Fruit fly (Drosophila melanogaster): ENCODE data around the gene CG7115.
A peak's percentile ranks its signal among the peaks of the same experiment; 100 is the strongest.

Gene CG7115

DNA sequence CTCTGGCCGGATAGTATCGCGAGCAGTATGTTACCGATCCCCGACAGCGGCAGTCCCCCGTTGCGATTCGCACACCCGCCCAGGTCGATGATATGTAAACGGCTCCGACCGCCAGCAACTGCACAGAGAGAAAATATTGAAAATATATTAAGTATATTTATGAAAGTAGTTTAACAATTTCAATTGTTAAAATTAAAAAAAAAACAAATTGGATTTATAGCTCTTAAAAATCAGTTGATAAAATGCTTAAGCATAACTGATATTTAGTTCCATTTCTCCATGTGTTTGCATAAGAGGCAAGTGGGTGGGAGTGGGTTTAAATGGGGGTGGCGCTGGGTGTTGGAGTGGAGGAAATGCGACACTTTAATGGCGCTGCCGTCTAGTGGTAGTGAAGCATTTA lies 28.5 kb downstream of the CG7115 start (continued):
- no peak for TF ChIP-seq ems (GFP tag; optimal IDR thresholded peaks at IDR 0.05)
- no peak for TF ChIP-seq CG5245 (GFP tag; optimal IDR thresholded peaks at IDR 0.05)
- TF ChIP-seq Oaz (GFP tag; IDR thresholded peaks at IDR 0.05): no peak
- no peak for TF ChIP-seq CG8089 (GFP tag; optimal IDR thresholded peaks at IDR 0.05)
- TF ChIP-seq jing (GFP tag; optimal IDR thresholded peaks at IDR 0.05): no peak
- no peak for TF ChIP-seq CG8765 (GFP tag; IDR thresholded peaks at IDR 0.05)
- no peak for TF ChIP-seq Bdp1 (GFP tag; optimal IDR thresholded peaks at IDR 0.05)
- peak; percentile 42 for TF ChIP-seq Ptx1 (GFP tag; IDR thresholded peaks at IDR 0.05)
- TF ChIP-seq CG1529 (GFP tag; optimal IDR thresholded peaks at IDR 0.05): no peak
- no peak for TF ChIP-seq sima (GFP tag; optimal IDR thresholded peaks at IDR 0.05)
- no peak for TF ChIP-seq ro (GFP tag; IDR thresholded peaks at IDR 0.05)
- TF ChIP-seq CG14441 (GFP tag; IDR thresholded peaks at IDR 0.05): no peak
- TF ChIP-seq CG32772 (GFP tag; IDR thresholded peaks at IDR 0.05): 0 out of 2 replicates have a peak, but pooled peaks have one; percentile 19
- TF ChIP-seq CG6854 (GFP tag; optimal IDR thresholded peaks at IDR 0.05): no peak
- no peak for TF ChIP-seq salm (tag; optimal IDR thresholded peaks at IDR 0.05)
- TF ChIP-seq Nf-YA (GFP tag; IDR thresholded peaks at IDR 0.05): no peak
- TF ChIP-seq E2f1 (GFP tag; IDR thresholded peaks at IDR 0.05): no peak
- TF ChIP-seq inv (GFP tag; IDR thresholded peaks at IDR 0.05; ENCODE audit: partially characterized antibody): no peak
- TF ChIP-seq ham (GFP tag; IDR thresholded peaks at IDR 0.05): no peak
- TF ChIP-seq CG10274 (GFP tag; optimal IDR thresholded peaks at IDR 0.05): no peak
- no peak for TF ChIP-seq CG12155 (GFP tag; optimal IDR thresholded peaks at IDR 0.05)
- TF ChIP-seq mam (GFP tag; optimal IDR thresholded peaks at IDR 0.05): no peak
- TF ChIP-seq CG15601 (tag; optimal IDR thresholded peaks at IDR 0.05): no peak
- no peak for TF ChIP-seq CG12236 (GFP tag; optimal IDR thresholded peaks at IDR 0.05)
- no peak for TF ChIP-seq CG11093 (GFP tag; IDR thresholded peaks at IDR 0.05)
- no peak for TF ChIP-seq Deaf1 (tag; optimal IDR thresholded peaks at IDR 0.05)
- TF ChIP-seq croc (GFP tag; conservative IDR thresholded peaks at IDR 0.05): no peak
- TF ChIP-seq Mes4 (GFP tag; optimal IDR thresholded peaks at IDR 0.05): no peak
- no peak for TF ChIP-seq Camta (GFP tag; optimal IDR thresholded peaks at IDR 0.05)
- TF ChIP-seq CG16779 (GFP tag; IDR thresholded peaks at IDR 0.05): no peak
- TF ChIP-seq CG10209 (GFP tag; optimal IDR thresholded peaks at IDR 0.05): no peak
- no peak for TF ChIP-seq CG8281 (tag; optimal IDR thresholded peaks at IDR 0.05)
- no peak for TF ChIP-seq D (optimal IDR thresholded peaks at IDR 0.05)
- no peak for TF ChIP-seq D (GFP tag; optimal IDR thresholded peaks at IDR 0.05)
- TF ChIP-seq Sry-β (GFP tag; optimal IDR thresholded peaks at IDR 0.05): no peak
- 0 out of 3 replicates have a peak, but pooled peaks have one; percentile 50 for TF ChIP-seq so (GFP tag; IDR thresholded peaks at IDR 0.05)
- TF ChIP-seq B-H1 (GFP tag; IDR thresholded peaks at IDR 0.05): no peak
- TF ChIP-seq CG17802 (tag; optimal IDR thresholded peaks at IDR 0.05): no peak
- no peak for TF ChIP-seq kni (GFP tag; optimal IDR thresholded peaks at IDR 0.05)
- no peak for TF ChIP-seq pum (GFP tag; optimal IDR thresholded peaks at IDR 0.05)
- no peak for TF ChIP-seq CG10462 (GFP tag; optimal IDR thresholded peaks at IDR 0.05)
- TF ChIP-seq gt (GFP tag; IDR thresholded peaks at IDR 0.05): no peak
- peak; percentile 43 for TF ChIP-seq CG17359 (tag; optimal IDR thresholded peaks at IDR 0.05)
- no peak for TF ChIP-seq CG10431 (GFP tag; optimal IDR thresholded peaks at IDR 0.05)
- peak; percentile 58 for TF ChIP-seq CG2678 (tag; optimal IDR thresholded peaks at IDR 0.05)
- TF ChIP-seq cwo (GFP tag; optimal IDR thresholded peaks at IDR 0.05): no peak
- TF ChIP-seq Nf-YB (GFP tag; optimal IDR thresholded peaks at IDR 0.05): no peak
- no peak for TF ChIP-seq HLH54F (GFP tag; optimal IDR thresholded peaks at IDR 0.05)
- no peak for TF ChIP-seq pan (optimal IDR thresholded peaks at IDR 0.05)
- peak in 1 of 2 experiments; percentile 45 for TF ChIP-seq pan (GFP tag; optimal IDR thresholded peaks at IDR 0.05 in 1 of 2, IDR thresholded peaks at IDR 0.05 in 1 of 2)
- no peak for TF ChIP-seq en (GFP tag; optimal IDR thresholded peaks at IDR 0.05)
- no peak for TF ChIP-seq Rfx (GFP tag; IDR thresholded peaks at IDR 0.05)
- no peak for TF ChIP-seq tup (GFP tag; optimal IDR thresholded peaks at IDR 0.05)
